Worm (Caenorhabditis elegans) whole organism, midembryonic: ENCODE results near the gene M163.8.

Source experiments
- T22C8.4 ChIP-seq: fragments of 200-800 bp; sonication (Bioruptor generic); IDR thresholded peaks from 2 replicates; pipeline ENCODE4 v1.3.6; 2022; ENCODE audit warnings: missing genetic modification characterization, missing compliant biosample characterization
- cog-1 ChIP-seq: sonication (generic microtip); optimal IDR thresholded peaks from 2 replicates; lab custom pipeline; 2016; ENCODE audit warnings: missing genetic modification characterization, missing compliant biosample characterization
- flt-1 ChIP-seq: fragments of 200-800 bp; sonication (Bioruptor generic); IDR thresholded peaks from 2 replicates; pipeline ENCODE4 v1.3.6; 2022; ENCODE audit warnings: missing genetic modification characterization, missing compliant biosample characterization
- klf-2 ChIP-seq: fragments of 200-800 bp; sonication (Bioruptor generic); conservative IDR thresholded peaks from 2 replicates; pipeline ENCODE4 v1.3.6; 2022; ENCODE audit warnings: missing genetic modification reagents, missing genetic modification characterization, missing compliant biosample characterization
- med-1 ChIP-seq: sonication (generic microtip); optimal IDR thresholded peaks from 2 replicates; lab custom pipeline; 2017; ENCODE audit warnings: missing genetic modification characterization, mild to moderate bottlenecking, missing compliant biosample characterization, antibody characterized with exemption, missing genetic modification reagents; ENCODE audit not compliant: insufficient read depth
- ref-1 ChIP-seq: fragments of 200-800 bp; sonication (Bioruptor generic); conservative IDR thresholded peaks from 2 replicates; pipeline ENCODE4 v1.3.6; 2022; ENCODE audit warnings: missing genetic modification reagents, missing genetic modification characterization, missing compliant biosample characterization
- tab-1 ChIP-seq: fragments of 200-800 bp; sonication (Bioruptor generic); IDR thresholded peaks from 2 replicates; pipeline ENCODE4 v1.3.6; 2022; ENCODE audit warnings: missing genetic modification characterization, missing compliant biosample characterization
- ztf-23 ChIP-seq: fragments of 200-800 bp; sonication (Bioruptor generic); IDR thresholded peaks from 2 replicates; pipeline ENCODE4 v1.3.6; 2022; ENCODE audit warnings: missing genetic modification reagents, missing genetic modification characterization, missing compliant biosample characterization
- ztf-29 ChIP-seq: fragments of 200-800 bp; sonication (Bioruptor generic); IDR thresholded peaks from 2 replicates; pipeline ENCODE4 v1.3.6; 2022; ENCODE audit warnings: missing genetic modification reagents, missing genetic modification characterization, missing compliant biosample characterization

The M163.8 gene

ce11 chrX:14484827-14485226, at the start of gene M163.8:
M163.8 (plus strand) TSS chrX:14485127.
- TF ChIP-seq T22C8.4 (GFP tag; lab: Robert Waterston, UW) (no peak), ztf-23 (GFP tag; lab: Robert Waterston, UW) (no peak), klf-2 (GFP tag; lab: Robert Waterston, UW) (no peak), ref-1 (GFP tag; lab: Robert Waterston, UW) (no peak), flt-1 (GFP tag; lab: Robert Waterston, UW) (no peak), tab-1 (GFP tag; lab: Robert Waterston, UW) (no peak), med-1 (no peak), cog-1 (tag; lab: Kevin White, UChicago) (no peak), ztf-29 (GFP tag; lab: Robert Waterston, UW) (no peak)

- no peak for TF ChIP-seq tab-1 (GFP tag; lab: Robert Waterston, UW)
- no peak for TF ChIP-seq T22C8.4 (GFP tag; lab: Robert Waterston, UW)
- no peak for TF ChIP-seq flt-1 (GFP tag; lab: Robert Waterston, UW)
- no peak for TF ChIP-seq ztf-29 (GFP tag; lab: Robert Waterston, UW)
- no peak for TF ChIP-seq klf-2 (GFP tag; lab: Robert Waterston, UW)
- no peak for TF ChIP-seq cog-1 (tag; lab: Kevin White, UChicago)
- TF ChIP-seq ref-1 (GFP tag; lab: Robert Waterston, UW): no peak
- TF ChIP-seq ztf-23 (GFP tag; lab: Robert Waterston, UW): no peak
- TF ChIP-seq med-1: no peak
These were observed 49.2 kb upstream of the M163.8 start for ce11 chrX:14435648-14436155.

- TF ChIP-seq flt-1 (GFP tag; lab: Robert Waterston, UW) (no peak), ref-1 (GFP tag; lab: Robert Waterston, UW) (no peak), klf-2 (GFP tag; lab: Robert Waterston, UW) (no peak), ztf-23 (GFP tag; lab: Robert Waterston, UW) (no peak), tab-1 (GFP tag; lab: Robert Waterston, UW) (no peak), cog-1 (tag; lab: Kevin White, UChicago) (no peak), ztf-29 (GFP tag; lab: Robert Waterston, UW) (no peak)
These were observed 42.6 kb upstream of the M163.8 start, which contains the start of gene F23D12.3 for ce11 chrX:14442321-14442720. F23D12.3 (plus strand) TSS chrX:14442621.

ce11 chrX:14444701-14445100, 40.2 kb upstream of the M163.8 start, which contains the start of gene F23D12.4:
F23D12.4 (plus strand) TSS chrX:14445001.
- TF ChIP-seq cog-1 (tag; lab: Kevin White, UChicago): no peak
- TF ChIP-seq tab-1 (GFP tag; lab: Robert Waterston, UW): no peak
- TF ChIP-seq T22C8.4 (GFP tag; lab: Robert Waterston, UW): no peak
- TF ChIP-seq med-1: no peak
- TF ChIP-seq flt-1 (GFP tag; lab: Robert Waterston, UW): no peak
- no peak for TF ChIP-seq ztf-29 (GFP tag; lab: Robert Waterston, UW)
- TF ChIP-seq ref-1 (GFP tag; lab: Robert Waterston, UW): no peak

- TF ChIP-seq ref-1 (GFP tag; lab: Robert Waterston, UW): no peak
- no peak for TF ChIP-seq cog-1 (tag; lab: Kevin White, UChicago)
- TF ChIP-seq T22C8.4 (GFP tag; lab: Robert Waterston, UW): no peak
- no peak for TF ChIP-seq ztf-23 (GFP tag; lab: Robert Waterston, UW)
- no peak for TF ChIP-seq tab-1 (GFP tag; lab: Robert Waterston, UW)
- no peak for TF ChIP-seq med-1
- TF ChIP-seq klf-2 (GFP tag; lab: Robert Waterston, UW): no peak
- TF ChIP-seq flt-1 (GFP tag; lab: Robert Waterston, UW): no peak
- no peak for TF ChIP-seq ztf-29 (GFP tag; lab: Robert Waterston, UW)
These were observed 37.4 kb upstream of the M163.8 start for ce11 chrX:14447498-14447897.

- TF ChIP-seq med-1: no peak
- no peak for TF ChIP-seq ztf-29 (GFP tag; lab: Robert Waterston, UW)
- TF ChIP-seq ztf-23 (GFP tag; lab: Robert Waterston, UW): no peak
- no peak for TF ChIP-seq ref-1 (GFP tag; lab: Robert Waterston, UW)
- TF ChIP-seq flt-1 (GFP tag; lab: Robert Waterston, UW): no peak
- no peak for TF ChIP-seq cog-1 (tag; lab: Kevin White, UChicago)
- no peak for TF ChIP-seq T22C8.4 (GFP tag; lab: Robert Waterston, UW)
- TF ChIP-seq klf-2 (GFP tag; lab: Robert Waterston, UW): no peak
- TF ChIP-seq tab-1 (GFP tag; lab: Robert Waterston, UW): no peak
These were observed 37.0 kb upstream of the M163.8 start, which contains the start of gene jmjd-3.2 for ce11 chrX:14447910-14448309. jmjd-3.2 (plus strand) TSS chrX:14448210.

ce11 chrX:14453735-14454134, 31.2 kb upstream of the M163.8 start, which contains the start of gene F23D12.7:
F23D12.7 (minus strand) TSS chrX:14453835.
- TF ChIP-seq med-1 (no peak), T22C8.4 (GFP tag; lab: Robert Waterston, UW) (no peak), cog-1 (tag; lab: Kevin White, UChicago) (no peak), ztf-29 (GFP tag; lab: Robert Waterston, UW) (no peak), flt-1 (GFP tag; lab: Robert Waterston, UW) (no peak), ztf-23 (GFP tag; lab: Robert Waterston, UW) (no peak), ref-1 (GFP tag; lab: Robert Waterston, UW) (no peak), tab-1 (GFP tag; lab: Robert Waterston, UW) (no peak), klf-2 (GFP tag; lab: Robert Waterston, UW) (no peak)

- TF ChIP-seq ztf-23 (GFP tag; lab: Robert Waterston, UW) (no peak), cog-1 (tag; lab: Kevin White, UChicago) (no peak), flt-1 (GFP tag; lab: Robert Waterston, UW) (no peak), ztf-29 (GFP tag; lab: Robert Waterston, UW) (no peak), klf-2 (GFP tag; lab: Robert Waterston, UW) (no peak), med-1 (no peak), tab-1 (GFP tag; lab: Robert Waterston, UW) (no peak), ref-1 (GFP tag; lab: Robert Waterston, UW) (no peak), T22C8.4 (GFP tag; lab: Robert Waterston, UW) (no peak)
These were observed 29.5 kb upstream of the M163.8 start, which contains the start of gene Y66C5A.1 for ce11 chrX:14455419-14455818. Y66C5A.1 (minus strand) TSS chrX:14455519.

ce11 chrX:14460412-14460811, 24.5 kb upstream of the M163.8 start, which contains the start of gene Y66C5A.2:
Y66C5A.2 (plus strand) TSS chrX:14460712.
- no peak for TF ChIP-seq T22C8.4 (GFP tag; lab: Robert Waterston, UW)
- TF ChIP-seq med-1: no peak
- TF ChIP-seq cog-1 (tag; lab: Kevin White, UChicago): no peak
- TF ChIP-seq ref-1 (GFP tag; lab: Robert Waterston, UW): no peak
- no peak for TF ChIP-seq ztf-23 (GFP tag; lab: Robert Waterston, UW)
- no peak for TF ChIP-seq flt-1 (GFP tag; lab: Robert Waterston, UW)
- no peak for TF ChIP-seq tab-1 (GFP tag; lab: Robert Waterston, UW)
- TF ChIP-seq klf-2 (GFP tag; lab: Robert Waterston, UW): no peak
- no peak for TF ChIP-seq ztf-29 (GFP tag; lab: Robert Waterston, UW)
